Worm (Caenorhabditis elegans): ENCODE data around the gene spp-4.

ce11 chrX:7271968-7272367 is 46.6 kb downstream of the spp-4 start, which contains the start of gene F46H5.11:
- no peak for TF ChIP-seq him-1 (tag; optimal IDR thresholded peaks at IDR 0.05)
- no peak for TF ChIP-seq W03F9.2 (tag; optimal IDR thresholded peaks at IDR 0.05)
- TF ChIP-seq dao-5 (tag; optimal IDR thresholded peaks at IDR 0.05): no peak

Measured in whole organism, L4/young adult.